Fruit fly (Drosophila melanogaster) whole organism, embryonic: ENCODE data around the gene Bmcp.

Experiments used
- CG6175 ChIP-seq: fragments of 200-800 bp; sonication (Bioruptor generic); IDR thresholded peaks from 3 replicates; pipeline ENCODE4 v1.3.6; 2022; ENCODE audit warnings: missing biosample characterization, missing genetic modification characterization
- CG9437 ChIP-seq: fragments of 200-800 bp; sonication (Bioruptor generic); optimal IDR thresholded peaks from 2 replicates; lab custom pipeline; 2018; ENCODE audit warnings: missing biosample characterization, mild to moderate bottlenecking, missing genetic modification characterization
- bigmax ChIP-seq: fragments of 200-800 bp; sonication (Bioruptor generic); optimal IDR thresholded peaks from 2 replicates; lab custom pipeline; 2018; ENCODE audit warnings: missing biosample characterization, mild to moderate bottlenecking, missing genetic modification characterization
- chm ChIP-seq: fragments of 200-800 bp; sonication (Bioruptor generic); IDR thresholded peaks from 2 replicates; pipeline ENCODE4 v1.3.6; 2022; ENCODE audit warnings: missing biosample characterization, missing genetic modification characterization

DNA sequence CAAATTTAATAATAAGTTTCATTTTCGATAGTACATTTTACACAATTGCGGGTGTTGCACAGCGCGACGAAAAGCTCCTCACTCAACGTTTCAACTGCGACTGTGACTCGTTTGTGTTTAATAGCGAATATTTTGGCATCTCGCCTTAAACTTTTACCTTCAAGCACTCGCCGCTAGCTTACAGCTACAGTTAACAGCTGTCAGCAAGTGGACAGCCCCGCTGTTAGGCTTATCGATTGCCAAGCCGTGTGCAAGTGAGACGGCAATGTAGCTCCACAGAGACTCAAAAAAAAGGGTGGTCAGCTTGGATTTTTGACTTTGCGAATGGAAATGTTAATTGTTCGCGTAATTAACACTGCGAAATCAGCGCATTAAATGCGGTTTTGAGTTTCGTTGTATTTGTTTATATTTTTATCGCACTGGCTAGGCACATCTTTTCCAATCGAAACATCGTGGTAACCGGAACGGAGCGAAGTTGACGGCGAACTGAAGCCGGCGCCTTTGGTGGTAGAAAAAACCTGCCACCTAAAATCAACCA lies 45.0 kb downstream of the Bmcp start, which contains the start of gene loaf:
- no peak for TF ChIP-seq bigmax (GFP tag; lab: Kevin White, UChicago)
- no peak for TF ChIP-seq CG9437 (GFP tag; lab: Kevin White, UChicago)
- no peak for TF ChIP-seq CG6175 (GFP tag; lab: Robert Waterston, UW)
- no peak for TF ChIP-seq chm (GFP tag; lab: Robert Waterston, UW)
